Worm (Caenorhabditis elegans) whole organism, young adult: ENCODE data around the gene lin-9.

Source experiments
- B0035.1 ChIP-seq: sonication (generic microtip); optimal IDR thresholded peaks from 2 replicates; lab custom pipeline; 2016; ENCODE audit warnings: missing genetic modification characterization, mild to moderate bottlenecking, missing compliant biosample characterization, missing genotype, missing genetic modification reagents
- B0261.1 ChIP-seq: sonication (generic microtip); optimal IDR thresholded peaks from 2 replicates; lab custom pipeline; 2016; ENCODE audit warnings: mild to moderate bottlenecking, missing genetic modification characterization, moderate library complexity, missing compliant biosample characterization
- B0336.3 ChIP-seq: fragments of 200-800 bp; sonication (Bioruptor generic); IDR thresholded peaks from 2 replicates; pipeline ENCODE4 v1.3.6; 2022; ENCODE audit warnings: missing genetic modification characterization, missing compliant biosample characterization
- C06A6.2 ChIP-seq: fragments of 200-800 bp; sonication (Bioruptor generic); conservative IDR thresholded peaks from 2 replicates; pipeline ENCODE4 v1.3.6; 2022; ENCODE audit warnings: missing genetic modification characterization, missing compliant biosample characterization
- F22D6.2 ChIP-seq: sonication (generic microtip); optimal IDR thresholded peaks from 2 replicates; lab custom pipeline; 2016; ENCODE audit warnings: mild to moderate bottlenecking, missing genetic modification characterization, missing compliant biosample characterization
- F23B12.7 ChIP-seq: sonication (generic microtip); optimal IDR thresholded peaks from 2 replicates; lab custom pipeline; 2017; ENCODE audit warnings: missing genetic modification characterization, mild to moderate bottlenecking, missing compliant biosample characterization, antibody characterized with exemption, moderate library complexity; ENCODE audit not compliant: insufficient read depth
- F33H1.4 ChIP-seq: fragments of 200-800 bp; sonication (Bioruptor generic); IDR thresholded peaks from 2 replicates; pipeline ENCODE4 v1.3.6; 2022; ENCODE audit warnings: missing genetic modification reagents, missing genetic modification characterization, missing compliant biosample characterization
- F37B4.10 ChIP-seq: fragments of 200-800 bp; sonication (Bioruptor generic); IDR thresholded peaks from 2 replicates; pipeline ENCODE4 v1.3.6; 2022; ENCODE audit warnings: missing genetic modification characterization, missing compliant biosample characterization
- F49E8.2 ChIP-seq: sonication (generic microtip); optimal IDR thresholded peaks from 3 replicates; lab custom pipeline; 2017; ENCODE audit warnings: missing genetic modification characterization, mild to moderate bottlenecking, missing compliant biosample characterization, antibody characterized with exemption, moderate library complexity; ENCODE audit not compliant: insufficient read depth
- F57C9.4 ChIP-seq: sonication (generic microtip); optimal IDR thresholded peaks from 2 replicates; lab custom pipeline; 2017; ENCODE audit warnings: mild to moderate bottlenecking, missing genetic modification characterization, missing compliant biosample characterization
- K11D2.4 ChIP-seq: fragments of 200-800 bp; sonication (Bioruptor generic); IDR thresholded peaks from 2 replicates; pipeline ENCODE4 v1.3.6; 2022; ENCODE audit warnings: missing genetic modification reagents, missing genetic modification characterization, missing compliant biosample characterization
- K12H6.12 ChIP-seq: fragments of 200-800 bp; sonication (Bioruptor generic); optimal IDR thresholded peaks from 2 replicates; lab custom pipeline; 2018; ENCODE audit warnings: mild to moderate bottlenecking, missing genetic modification characterization, missing compliant biosample characterization
- T07F8.4 ChIP-seq: sonication (generic microtip); optimal IDR thresholded peaks from 2 replicates; lab custom pipeline; 2016; ENCODE audit warnings: mild to moderate bottlenecking, missing genetic modification characterization, moderate library complexity, missing compliant biosample characterization
- T26A5.8 ChIP-seq: sonication (generic microtip); optimal IDR thresholded peaks from 2 replicates; lab custom pipeline; 2016; ENCODE audit warnings: missing genetic modification characterization, missing compliant biosample characterization
- Y95B8A.8 ChIP-seq: fragments of 200-800 bp; sonication (Bioruptor generic); IDR thresholded peaks from 2 replicates; pipeline ENCODE4 v1.3.6; 2022; ENCODE audit warnings: missing genetic modification reagents, missing genetic modification characterization, missing compliant biosample characterization
- akir-1 ChIP-seq: fragments of 200-800 bp; sonication (Bioruptor generic); optimal IDR thresholded peaks from 2 replicates; lab custom pipeline; 2018; ENCODE audit warnings: mild to moderate bottlenecking, missing genetic modification characterization, moderate library complexity, missing compliant biosample characterization
- ama-1 ChIP-seq, 3 experiments: fragments of 150-350 bp in 1 of 3; sonication (generic microtip) in 2 of 3; optimal IDR thresholded peaks; 2 replicates each; lab custom pipeline; 2014 to 2018; ENCODE audit warnings: missing biosample characterization in 2 of 3, missing genetic modification characterization in 2 of 3, missing genetic modification reagents in 2 of 3
- aptf-2 ChIP-seq: fragments of 200-800 bp; sonication (Bioruptor generic); conservative IDR thresholded peaks from 2 replicates; pipeline ENCODE4 v1.3.6; 2022; ENCODE audit warnings: missing genetic modification reagents, missing genetic modification characterization, missing compliant biosample characterization
- attf-3 ChIP-seq: fragments of 200-800 bp; sonication (Bioruptor generic); conservative IDR thresholded peaks from 2 replicates; pipeline ENCODE4 v1.3.6; 2022; ENCODE audit warnings: missing genetic modification reagents, missing genetic modification characterization, missing compliant biosample characterization
- bed-1 ChIP-seq: fragments of 200-800 bp; sonication (Bioruptor generic); IDR thresholded peaks from 2 replicates; pipeline ENCODE4 v1.3.6; 2022; ENCODE audit warnings: missing genetic modification reagents, missing genetic modification characterization, missing compliant biosample characterization
- ceh-27 ChIP-seq: fragments of 200-800 bp; sonication (Bioruptor generic); optimal IDR thresholded peaks from 2 replicates; lab custom pipeline; 2018; ENCODE audit warnings: mild to moderate bottlenecking, missing genetic modification characterization, moderate library complexity, missing compliant biosample characterization
- ceh-58 ChIP-seq: fragments of 200-800 bp; sonication (Bioruptor generic); IDR thresholded peaks from 2 replicates; pipeline ENCODE4 v1.3.6; 2022; ENCODE audit warnings: missing genetic modification characterization, missing compliant biosample characterization
- chd-7 ChIP-seq: sonication (generic microtip); optimal IDR thresholded peaks from 2 replicates; lab custom pipeline; 2016; ENCODE audit warnings: mild to moderate bottlenecking, missing genetic modification characterization, moderate library complexity, missing compliant biosample characterization
- dpl-1 ChIP-seq: fragments of 150-350 bp; optimal IDR thresholded peaks from 2 replicates; lab custom pipeline; 2014; ENCODE audit warnings: missing biosample characterization, missing genetic modification reagents, missing genetic modification characterization
- egl-18 ChIP-seq: fragments of 200-800 bp; sonication (Bioruptor generic); IDR thresholded peaks from 2 replicates; pipeline ENCODE4 v1.3.6; 2022; ENCODE audit warnings: missing genetic modification reagents, missing genetic modification characterization, missing compliant biosample characterization
- egrh-3 ChIP-seq: fragments of 200-800 bp; sonication (Bioruptor generic); IDR thresholded peaks from 2 replicates; pipeline ENCODE4 v1.3.6; 2022; ENCODE audit warnings: missing genetic modification reagents, missing genetic modification characterization, missing compliant biosample characterization
- ekl-4 ChIP-seq: fragments of 200-800 bp; sonication (Bioruptor generic); IDR thresholded peaks from 2 replicates; pipeline ENCODE4 v1.3.6; 2022; ENCODE audit warnings: missing genetic modification reagents, missing genetic modification characterization, missing compliant biosample characterization
- hlh-26 ChIP-seq: fragments of 200-800 bp; sonication (Bioruptor generic); conservative IDR thresholded peaks from 2 replicates; pipeline ENCODE4 v1.3.6; 2022; ENCODE audit warnings: missing genetic modification reagents, missing genetic modification characterization, missing compliant biosample characterization
- hmg-20 ChIP-seq: fragments of 200-800 bp; sonication (Bioruptor generic); IDR thresholded peaks from 2 replicates; pipeline ENCODE4 v1.3.6; 2022; ENCODE audit warnings: missing genetic modification reagents, missing genetic modification characterization, missing compliant biosample characterization
- lin-26 ChIP-seq: fragments of 200-800 bp; sonication (Bioruptor generic); IDR thresholded peaks from 2 replicates; pipeline ENCODE4 v1.3.6; 2022; ENCODE audit warnings: missing genetic modification reagents, missing genetic modification characterization, missing compliant biosample characterization
- lin-35 ChIP-seq, 3 experiments: fragments of 150-350 bp in 2 of 3; sonication (generic microtip) in 1 of 3; optimal IDR thresholded peaks; 2 replicates each; lab custom pipeline; 2014 to 2018; ENCODE audit warnings: missing biosample characterization in 3 of 3, missing genetic modification characterization in 3 of 3, missing genetic modification reagents in 3 of 3
- lin-40 ChIP-seq: sonication (generic microtip); optimal IDR thresholded peaks from 2 replicates; lab custom pipeline; 2016; ENCODE audit warnings: missing genetic modification characterization, mild to moderate bottlenecking, missing compliant biosample characterization, missing genotype, missing genetic modification reagents
- lin-54 ChIP-seq: fragments of 200-800 bp; sonication (Bioruptor generic); optimal IDR thresholded peaks from 2 replicates; lab custom pipeline; 2018; ENCODE audit warnings: mild to moderate bottlenecking, missing genetic modification characterization, missing compliant biosample characterization
- lir-1 ChIP-seq: fragments of 200-800 bp; sonication (Bioruptor generic); conservative IDR thresholded peaks from 2 replicates; pipeline ENCODE4 v1.3.6; 2022; ENCODE audit warnings: missing genetic modification reagents, missing genetic modification characterization, missing compliant biosample characterization
- pha-4 ChIP-seq: fragments of 150-350 bp; sonication (generic microtip); optimal IDR thresholded peaks from 2 replicates; lab custom pipeline; 2014; ENCODE audit warnings: missing biosample characterization, missing genetic modification reagents, missing genetic modification characterization
- rcor-1 ChIP-seq: fragments of 200-800 bp; sonication (Bioruptor generic); IDR thresholded peaks from 2 replicates; pipeline ENCODE4 v1.3.6; 2022; ENCODE audit warnings: missing genetic modification reagents, missing genetic modification characterization, missing compliant biosample characterization
- snpc-4 ChIP-seq, 5 experiments: fragments of 150-350 bp in 1 of 5; sonication (generic microtip) in 4 of 5; optimal IDR thresholded peaks; 2 replicates each; lab custom pipeline; 2014 to 2018; ENCODE audit warnings: missing genetic modification characterization in 5 of 5, missing biosample characterization in 3 of 5, antibody characterized with exemption in 2 of 5, mild to moderate bottlenecking in 2 of 5, missing compliant biosample characterization in 2 of 5, missing genotype in 2 of 5, moderate library complexity in 2 of 5, missing genetic modification reagents in 1 of 5
- somi-1 ChIP-seq: fragments of 200-800 bp; sonication (Bioruptor generic); optimal IDR thresholded peaks from 2 replicates; lab custom pipeline; 2018; ENCODE audit warnings: mild to moderate bottlenecking, missing genetic modification characterization, missing compliant biosample characterization
- sptf-2 ChIP-seq: fragments of 200-800 bp; sonication (Bioruptor generic); optimal IDR thresholded peaks from 2 replicates; lab custom pipeline; 2018; ENCODE audit warnings: mild to moderate bottlenecking, missing genetic modification characterization, missing compliant biosample characterization
- tbp1 ChIP-seq: fragments of 200-800 bp; sonication (Bioruptor generic); optimal IDR thresholded peaks from 2 replicates; lab custom pipeline; 2018; ENCODE audit warnings: mild to moderate bottlenecking, missing genetic modification characterization, missing compliant biosample characterization
- tbx-9 ChIP-seq: sonication (generic microtip); optimal IDR thresholded peaks from 2 replicates; lab custom pipeline; 2016; ENCODE audit warnings: borderline replicate concordance, missing genetic modification characterization, inconsistent platforms, missing compliant biosample characterization
- zfh-2 ChIP-seq: fragments of 200-800 bp; sonication (Bioruptor generic); conservative IDR thresholded peaks from 2 replicates; pipeline ENCODE4 v1.3.6; 2022; ENCODE audit warnings: missing genetic modification reagents, missing genetic modification characterization, missing compliant biosample characterization
- zim-3 ChIP-seq: sonication (generic microtip); optimal IDR thresholded peaks from 2 replicates; lab custom pipeline; 2017; ENCODE audit warnings: mild to moderate bottlenecking, missing genetic modification characterization, moderate library complexity, missing compliant biosample characterization
- ztf-25 ChIP-seq: fragments of 200-800 bp; sonication (Bioruptor generic); IDR thresholded peaks from 2 replicates; pipeline ENCODE4 v1.3.6; 2022; ENCODE audit warnings: missing genetic modification reagents, missing genetic modification characterization, missing compliant biosample characterization
- ztf-26 ChIP-seq: sonication (generic microtip); optimal IDR thresholded peaks from 2 replicates; lab custom pipeline; 2017; ENCODE audit warnings: missing genetic modification characterization, missing compliant biosample characterization
- ztf-28 ChIP-seq: fragments of 200-800 bp; sonication (Bioruptor generic); IDR thresholded peaks from 2 replicates; pipeline ENCODE4 v1.3.6; 2022; ENCODE audit warnings: missing genetic modification reagents, missing genetic modification characterization, missing compliant biosample characterization

The lin-9 gene

DNA sequence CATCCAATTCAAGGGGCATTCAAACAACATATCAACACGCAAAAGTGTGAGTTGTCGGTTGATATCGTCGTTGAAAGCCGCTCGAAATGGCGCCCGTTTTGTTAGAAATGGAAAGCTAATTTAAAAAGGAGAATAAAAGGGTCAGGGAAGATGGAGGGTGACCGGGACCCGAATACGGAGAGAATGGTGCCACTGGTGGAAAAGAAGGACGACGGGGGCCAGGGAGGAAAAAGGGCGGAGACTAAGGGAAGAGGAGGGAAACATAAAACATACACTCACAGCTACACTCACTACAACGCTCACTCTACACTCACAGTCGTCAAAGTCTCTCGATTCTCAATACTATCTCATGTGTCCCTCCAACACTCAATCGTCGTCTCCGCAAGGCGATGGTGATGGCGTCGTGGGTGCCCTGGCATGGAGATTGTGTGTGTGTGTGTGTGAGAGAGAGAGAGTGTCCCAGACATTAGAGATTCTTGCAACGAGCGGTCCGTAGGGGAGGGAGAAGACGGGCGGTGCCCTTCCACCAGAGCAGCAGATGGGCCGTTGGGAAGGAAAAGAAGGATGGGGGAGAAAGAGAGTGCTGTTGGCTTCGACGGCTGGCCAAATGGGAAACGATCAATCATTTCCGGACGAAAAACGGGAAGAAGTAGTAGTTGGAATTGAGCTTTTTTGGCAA lies 29.8 kb downstream of the lin-9 start (continued):
- TF ChIP-seq F49E8.2 (tag; lab: Kevin White, UChicago) (no peak), lin-26 (GFP tag; lab: Robert Waterston, UW) (no peak), hmg-20 (no peak), tbp1 (peak; percentile 8), F57C9.4 (tag; lab: Kevin White, UChicago) (no peak), ceh-27 (GFP tag; lab: Kevin White, UChicago) (peak; percentile 81), Y95B8A.8 (no peak), ama-1 (optimal IDR thresholded peaks at IDR 0.05; lab: Kevin White, UChicago) (peak; percentile 73), ama-1 (GFP tag; optimal IDR thresholded peaks at IDR 0.05; lab: Kevin White, UChicago) (no peak), zim-3 (no peak), ekl-4 (peak; percentile 59; the same call in 1 of the 2 replicates), F23B12.7 (tag; lab: Kevin White, UChicago) (no peak), snpc-4 (GFP tag; optimal IDR thresholded peaks at IDR 0.05; lab: Kevin White, UChicago) (peak; percentile 28), snpc-4 (tag; optimal IDR thresholded peaks at IDR 0.05; lab: Kevin White, UChicago) (peak in 1 of 4 experiments; percentile 35), lin-35 (GFP tag; optimal IDR thresholded peaks at IDR 0.05; lab: Kevin White, UChicago) (peak in 1 of 3 experiments; percentile 56), C06A6.2 (0 out of 2 replicates have a peak, but pooled peaks have one; percentile 30), aptf-2 (GFP tag; lab: Robert Waterston, UW) (0 out of 2 replicates have a peak, but pooled peaks have one; percentile 37), akir-1 (GFP tag; lab: Kevin White, UChicago) (no peak), ztf-26 (tag; lab: Kevin White, UChicago) (no peak), dpl-1 (GFP tag; lab: Kevin White, UChicago) (no peak), lin-40 (tag; lab: Kevin White, UChicago) (peak; percentile 68), B0336.3 (0 out of 2 replicates have a peak, but pooled peaks have one; percentile 39), egl-18 (GFP tag; lab: Robert Waterston, UW) (no peak), pha-4 (tag; lab: Kevin White, UChicago) (no peak), F33H1.4 (GFP tag; lab: Robert Waterston, UW) (no peak), ceh-58 (no peak), egrh-3 (GFP tag; lab: Robert Waterston, UW) (peak; percentile 68), sptf-2 (GFP tag; lab: Kevin White, UChicago) (no peak), somi-1 (peak; percentile 52), lir-1 (GFP tag; lab: Robert Waterston, UW) (peak; percentile 94), F22D6.2 (no peak), tbx-9 (tag; lab: Kevin White, UChicago) (no peak), zfh-2 (GFP tag; lab: Robert Waterston, UW) (peak; percentile 94), T26A5.8 (tag; lab: Kevin White, UChicago) (no peak), rcor-1 (GFP tag; lab: Robert Waterston, UW) (no peak), hlh-26 (GFP tag; lab: Robert Waterston, UW) (no peak), B0261.1 (no peak), K11D2.4 (GFP tag; lab: Robert Waterston, UW) (0 out of 2 replicates have a peak, but pooled peaks have one; percentile 23), chd-7 (tag; lab: Kevin White, UChicago) (peak; percentile 76), bed-1 (no peak), F37B4.10 (GFP tag; lab: Robert Waterston, UW) (no peak), B0035.1 (tag; lab: Kevin White, UChicago) (no peak), ztf-28 (GFP tag; lab: Robert Waterston, UW) (no peak), T07F8.4 (no peak), K12H6.12 (peak; percentile 83), attf-3 (GFP tag; lab: Robert Waterston, UW) (no peak), lin-54 (GFP tag; lab: Kevin White, UChicago) (peak; percentile 34), ztf-25 (GFP tag; lab: Robert Waterston, UW) (no peak)
